Worm (Caenorhabditis elegans) whole organism, L3 larva: ENCODE results near the gene npr-39.

ENCODE experiments used
- ZK546.5 ChIP-seq: sonication (generic microtip); optimal IDR thresholded peaks from 2 replicates; lab custom pipeline; 2017; ENCODE audit warnings: missing biosample characterization, missing genetic modification characterization
- jun-1 ChIP-seq: fragments of 150-350 bp; optimal IDR thresholded peaks from 2 replicates; lab custom pipeline; 2014; ENCODE audit warnings: missing biosample characterization, missing genetic modification reagents, missing genetic modification characterization
- mdl-1 ChIP-seq: fragments of 150-350 bp; optimal IDR thresholded peaks from 2 replicates; lab custom pipeline; 2014; ENCODE audit warnings: missing biosample characterization, missing genetic modification characterization
- nfya-1 ChIP-seq: sonication (generic microtip); optimal IDR thresholded peaks from 2 replicates; lab custom pipeline; 2017; ENCODE audit warnings: missing genetic modification characterization, mild to moderate bottlenecking, missing compliant biosample characterization, antibody characterized with exemption, moderate library complexity; ENCODE audit not compliant: insufficient read depth
- nhr-12 ChIP-seq: fragments of 150-350 bp; optimal IDR thresholded peaks from 2 replicates; lab custom pipeline; 2014; ENCODE audit warnings: missing biosample characterization, missing genetic modification characterization
- nhr-67 ChIP-seq: fragments of 150-350 bp; optimal IDR thresholded peaks from 2 replicates; lab custom pipeline; 2014; ENCODE audit warnings: missing biosample characterization, missing genetic modification characterization
- nhr-76 ChIP-seq: fragments of 150-350 bp; sonication (generic microtip); optimal IDR thresholded peaks from 5 replicates; lab custom pipeline; 2014; ENCODE audit warnings: missing biosample characterization, missing genetic modification characterization
- nhr-77 ChIP-seq: fragments of 150-350 bp; optimal IDR thresholded peaks from 2 replicates; lab custom pipeline; 2014; ENCODE audit warnings: missing biosample characterization, missing genetic modification characterization
- snpc-4 ChIP-seq: fragments of 150-350 bp; optimal IDR thresholded peaks from 2 replicates; lab custom pipeline; 2014; ENCODE audit warnings: missing biosample characterization, missing genetic modification characterization
- ztf-4 ChIP-seq: fragments of 150-350 bp; optimal IDR thresholded peaks from 2 replicates; lab custom pipeline; 2014; ENCODE audit warnings: missing biosample characterization, missing genetic modification characterization

ce11 chrV:10054872-10055271 is 12.0 kb upstream of the npr-39 start, which contains the start of gene yif-1:
- TF ChIP-seq ztf-4 (no peak), snpc-4 (tag; lab: Kevin White, UChicago) (no peak), mdl-1 (no peak), nhr-12 (tag; lab: Kevin White, UChicago) (no peak), jun-1 (tag; lab: Kevin White, UChicago) (no peak), nhr-76 (tag; lab: Kevin White, UChicago) (peak; percentile 1), nhr-77 (tag; lab: Kevin White, UChicago) (no peak), nfya-1 (tag; lab: Kevin White, UChicago) (peak; percentile 44), nhr-67 (no peak), ZK546.5 (tag; lab: Kevin White, UChicago) (no peak)
